Fruit fly (Drosophila melanogaster) whole organism, embryonic: ENCODE measurements around the gene CG2841.
A peak's percentile ranks its signal among the peaks of the same experiment; 100 is the strongest.

Experiments used
- Awh ChIP-seq: fragments of 200-800 bp; sonication (Bioruptor generic); IDR thresholded peaks from 2 replicates; pipeline ENCODE4, ENCODE4 v1.3.6; 2022; ENCODE audit warnings: missing biosample characterization, missing genetic modification characterization
- CG11456 ChIP-seq: fragments of 200-800 bp; sonication (Bioruptor generic); IDR thresholded peaks from 3 replicates; pipeline ENCODE4 v1.3.6; 2022; ENCODE audit warnings: missing biosample characterization, missing genetic modification characterization
- CG1233 ChIP-seq: fragments of 200-800 bp; sonication (Bioruptor generic); optimal IDR thresholded peaks from 4 replicates; lab custom pipeline; 2018; ENCODE audit warnings: missing biosample characterization, mild to moderate bottlenecking, missing genetic modification characterization
- CG12391 ChIP-seq: fragments of 200-800 bp; sonication (Bioruptor generic); optimal IDR thresholded peaks from 3 replicates; lab custom pipeline; 2018; ENCODE audit warnings: missing biosample characterization, mild to moderate bottlenecking, missing genetic modification characterization, moderate library complexity
- CG15073 ChIP-seq: fragments of 200-800 bp; sonication (Bioruptor generic); optimal IDR thresholded peaks from 2 replicates; lab custom pipeline; 2016; ENCODE audit warnings: missing biosample characterization, missing genetic modification characterization
- CG2129 ChIP-seq: fragments of 200-800 bp; sonication (Bioruptor generic); IDR thresholded peaks from 2 replicates; pipeline ENCODE4 v1.3.6; 2022; ENCODE audit warnings: missing biosample characterization, missing genetic modification characterization; ENCODE audit not compliant: partially characterized antibody
- D19B ChIP-seq: fragments of 200-800 bp; sonication (Bioruptor generic); optimal IDR thresholded peaks from 2 replicates; lab custom pipeline; 2017; ENCODE audit warnings: missing biosample characterization, mild to moderate bottlenecking, missing genetic modification characterization
- Dip2 ChIP-seq: fragments of 200-800 bp; sonication (Bioruptor generic); IDR thresholded peaks from 2 replicates; pipeline ENCODE4 v1.3.6; 2022; ENCODE audit warnings: missing biosample characterization, missing genetic modification characterization
- al ChIP-seq: fragments of 200-800 bp; sonication (Bioruptor generic); IDR thresholded peaks from 2 replicates; pipeline ENCODE4 v1.3.6; 2022; ENCODE audit warnings: missing biosample characterization, missing genetic modification characterization
- ara ChIP-seq: fragments of 200-800 bp; sonication (Bioruptor generic); IDR thresholded peaks from 2 replicates; pipeline ENCODE4 v1.3.6; 2022; ENCODE audit warnings: missing biosample characterization, missing genetic modification characterization
- ash1 ChIP-seq: fragments of 200-800 bp; sonication (Bioruptor generic); optimal IDR thresholded peaks from 2 replicates; lab custom pipeline; 2018; ENCODE audit warnings: missing biosample characterization, mild to moderate bottlenecking, missing genetic modification characterization
- lbe ChIP-seq: fragments of 200-800 bp; sonication (Bioruptor generic); optimal IDR thresholded peaks from 2 replicates; lab custom pipeline; 2016; ENCODE audit warnings: missing biosample characterization, mild to moderate bottlenecking, missing genetic modification characterization

dm6 chrX:2296230-2297044 lies 69.7 kb downstream of the CG2841 start:
- TF ChIP-seq lbe (GFP tag; lab: Kevin White, UChicago) = peak; percentile 58
- peak; percentile 91 for TF ChIP-seq CG12391 (tag; lab: Kevin White, UChicago)
- peak; percentile 61; the same call in 1 of the 2 replicates for TF ChIP-seq Awh (GFP tag; lab: Robert Waterston, UW)
- peak; percentile 42 for TF ChIP-seq CG15073 (GFP tag; lab: Kevin White, UChicago)
- TF ChIP-seq CG2129 (GFP tag; lab: Robert Waterston, UW) = no peak
- TF ChIP-seq CG1233 (GFP tag; lab: Kevin White, UChicago) = peak; percentile 91
- no peak for TF ChIP-seq ash1 (GFP tag; lab: Kevin White, UChicago)
- peak; percentile 44; the same call in 1 of the 2 replicates for TF ChIP-seq Dip2 (GFP tag; lab: Robert Waterston, UW)
- peak; percentile 63; the same call in 2 of the 3 replicates for TF ChIP-seq CG11456 (GFP tag; lab: Robert Waterston, UW)
- TF ChIP-seq ara (GFP tag; lab: Robert Waterston, UW) = peak; percentile 58
- TF ChIP-seq al (GFP tag; lab: Robert Waterston, UW) = peak; percentile 69
- peak; percentile 84 for TF ChIP-seq D19B (GFP tag; lab: Kevin White, UChicago)
